Fruit fly (Drosophila melanogaster) whole organism, embryonic: Measurements from ENCODE around the gene Arp3.

Source experiments
- CG12391 ChIP-seq: fragments of 200-800 bp; sonication (Bioruptor generic); optimal IDR thresholded peaks from 3 replicates; lab custom pipeline; 2018; ENCODE audit warnings: missing biosample characterization, mild to moderate bottlenecking, missing genetic modification characterization, moderate library complexity
- CG4730 ChIP-seq: fragments of 200-800 bp; sonication (Bioruptor generic); IDR thresholded peaks from 2 replicates; pipeline ENCODE4 v1.3.6; 2022; ENCODE audit warnings: missing biosample characterization, missing genetic modification characterization
- CG6689 ChIP-seq: fragments of 200-800 bp; sonication (Bioruptor generic); IDR thresholded peaks from 2 replicates; pipeline ENCODE4 v1.3.6; 2022; ENCODE audit warnings: missing biosample characterization, missing genetic modification characterization
- CG7357 ChIP-seq: fragments of 200-800 bp; sonication (Bioruptor generic); IDR thresholded peaks from 3 replicates; pipeline ENCODE4 v1.3.6; 2022; ENCODE audit warnings: missing biosample characterization, missing genetic modification characterization
- Hey ChIP-seq: fragments of 200-800 bp; sonication (Bioruptor generic); optimal IDR thresholded peaks from 3 replicates; lab custom pipeline; 2018; ENCODE audit warnings: missing biosample characterization, mild to moderate bottlenecking, missing genetic modification characterization
- Jarid2 ChIP-seq: fragments of 200-800 bp; sonication (Bioruptor generic); optimal IDR thresholded peaks from 3 replicates; lab custom pipeline; 2017; ENCODE audit warnings: mild to moderate bottlenecking, missing biosample characterization, missing genetic modification reagents, missing genetic modification characterization
- Vsx1 ChIP-seq: fragments of 200-800 bp; sonication (Bioruptor generic); optimal IDR thresholded peaks from 2 replicates; lab custom pipeline; 2017; ENCODE audit warnings: missing biosample characterization, mild to moderate bottlenecking, missing genetic modification characterization, missing genetic modification reagents
- dm ChIP-seq: fragments of 200-800 bp; sonication (Bioruptor generic); optimal IDR thresholded peaks from 3 replicates; lab custom pipeline; 2016; ENCODE audit warnings: missing biosample characterization, missing genetic modification characterization
- pan ChIP-seq, 4 experiments: fragments of >200 bp in 3 of 4; fragments of 200-800 bp in 1 of 4; sonication (Bioruptor generic) in 1 of 4; optimal IDR thresholded peaks in 3 of 4; IDR thresholded peaks in 1 of 4; 2 replicates each; pipeline versions ENCODE4 v1.3.6 to Lab custom; 2017 to 2022; ENCODE audit warnings: missing biosample characterization in 2 of 4, missing genetic modification characterization in 2 of 4, mixed read lengths in 1 of 4
- pb ChIP-seq: fragments of 200-800 bp; sonication (Bioruptor generic); optimal IDR thresholded peaks from 3 replicates; lab custom pipeline; 2016; ENCODE audit warnings: missing biosample characterization, missing genetic modification characterization
- usp ChIP-seq: fragments of >200 bp; optimal IDR thresholded peaks from 2 replicates; lab custom pipeline; 2017; ENCODE audit warnings: missing biosample characterization, missing genetic modification characterization

- TF ChIP-seq Vsx1 (GFP tag; lab: Kevin White, UChicago), result no peak
- TF ChIP-seq usp (GFP tag; lab: Kevin White, UChicago), result no peak
- no peak for TF ChIP-seq pan (optimal IDR thresholded peaks at IDR 0.05; lab: Kevin White, UChicago)
- no peak for TF ChIP-seq pan (GFP tag; optimal IDR thresholded peaks at IDR 0.05 in 1 of 2, IDR thresholded peaks at IDR 0.05 in 1 of 2)
- no peak for TF ChIP-seq dm (GFP tag; lab: Kevin White, UChicago)
- no peak for TF ChIP-seq pb
- TF ChIP-seq CG4730 (GFP tag; lab: Robert Waterston, UW), result no peak
- TF ChIP-seq Jarid2 (GFP tag; lab: Kevin White, UChicago), result no peak
- no peak for TF ChIP-seq Hey
- TF ChIP-seq CG6689 (GFP tag; lab: Robert Waterston, UW), result no peak
- TF ChIP-seq CG12391, result no peak
- no peak for TF ChIP-seq CG7357 (GFP tag; lab: Robert Waterston, UW)
These were observed 46.5 kb downstream of the Arp3 start, which contains the start of gene CG42590 for dm6 chr3L:8069167-8069566.
